Fruit fly (Drosophila melanogaster) whole organism, embryonic: ENCODE data around the gene CG4467.

Experiments used
- Adf1 ChIP-seq: fragments of 200-800 bp; sonication (Bioruptor generic); IDR thresholded peaks from 2 replicates; pipeline ENCODE4 v1.3.6; 2022; ENCODE audit warnings: missing biosample characterization, missing genetic modification characterization
- BtbVII ChIP-seq: fragments of 200-800 bp; sonication (Bioruptor generic); optimal IDR thresholded peaks from 3 replicates; lab custom pipeline; 2017; ENCODE audit warnings: missing biosample characterization, mild to moderate bottlenecking, missing genetic modification characterization
- CG10462 ChIP-seq: fragments of 200-800 bp; sonication (Bioruptor generic); optimal IDR thresholded peaks from 2 replicates; lab custom pipeline; 2016; ENCODE audit warnings: missing biosample characterization, missing genetic modification characterization
- CG10543 ChIP-seq: fragments of 200-800 bp; sonication (Bioruptor generic); optimal IDR thresholded peaks from 3 replicates; lab custom pipeline; 2017; ENCODE audit warnings: missing biosample characterization, mild to moderate bottlenecking, missing genetic modification characterization, moderate library complexity
- CG11247 ChIP-seq: fragments of 200-800 bp; sonication (Bioruptor generic); IDR thresholded peaks from 2 replicates; pipeline ENCODE4 v1.3.6; 2022; ENCODE audit warnings: missing biosample characterization, missing genetic modification characterization
- CG12071 ChIP-seq: fragments of 200-800 bp; sonication (Bioruptor generic); optimal IDR thresholded peaks from 3 replicates; lab custom pipeline; 2018; ENCODE audit warnings: missing biosample characterization, mild to moderate bottlenecking, missing genetic modification characterization
- CG12769 ChIP-seq: fragments of 200-800 bp; sonication (Bioruptor generic); optimal IDR thresholded peaks from 2 replicates; lab custom pipeline; 2019; ENCODE audit warnings: missing biosample characterization, mild to moderate bottlenecking, missing genetic modification characterization, moderate library complexity
- CG17186 ChIP-seq: fragments of 200-800 bp; sonication (Bioruptor generic); optimal IDR thresholded peaks from 3 replicates; lab custom pipeline; 2017; ENCODE audit warnings: missing biosample characterization, missing genetic modification reagents, missing genetic modification characterization
- CG18619 ChIP-seq: fragments of 200-800 bp; sonication (Bioruptor generic); optimal IDR thresholded peaks from 3 replicates; lab custom pipeline; 2017; ENCODE audit warnings: missing biosample characterization, mild to moderate bottlenecking, missing genetic modification characterization
- CG32772 ChIP-seq: fragments of 200-800 bp; sonication (Bioruptor generic); IDR thresholded peaks from 2 replicates; pipeline ENCODE4 v1.3.6; 2022; ENCODE audit warnings: missing biosample characterization, missing genetic modification characterization
- CG5180 ChIP-seq: fragments of 200-800 bp; sonication (Bioruptor generic); optimal IDR thresholded peaks from 3 replicates; lab custom pipeline; 2017; ENCODE audit warnings: missing biosample characterization, missing genetic modification characterization, mild to moderate bottlenecking, moderate library complexity, missing genetic modification reagents
- CG6765 ChIP-seq: fragments of 200-800 bp; sonication (Bioruptor generic); optimal IDR thresholded peaks from 3 replicates; lab custom pipeline; 2017; ENCODE audit warnings: missing biosample characterization, mild to moderate bottlenecking, missing genetic modification characterization
- CG6791 ChIP-seq: fragments of 200-800 bp; sonication (Bioruptor generic); IDR thresholded peaks from 3 replicates; pipeline ENCODE4 v1.3.6; 2022; ENCODE audit warnings: missing biosample characterization, missing genetic modification characterization; ENCODE audit not compliant: partially characterized antibody
- CG8089 ChIP-seq: fragments of 200-800 bp; sonication (Bioruptor generic); optimal IDR thresholded peaks from 3 replicates; lab custom pipeline; 2016; ENCODE audit warnings: missing biosample characterization, missing genetic modification characterization
- CG8765 ChIP-seq: fragments of 200-800 bp; sonication (Bioruptor generic); IDR thresholded peaks from 2 replicates; pipeline ENCODE4 v1.3.6; 2022; ENCODE audit warnings: missing biosample characterization, missing genetic modification characterization
- CG9932 ChIP-seq: fragments of 200-800 bp; sonication (Bioruptor generic); IDR thresholded peaks from 2 replicates; pipeline ENCODE4 v1.3.6; 2022; ENCODE audit warnings: missing biosample characterization, missing genetic modification characterization
- Dbx ChIP-seq: fragments of 200-800 bp; sonication (Bioruptor generic); IDR thresholded peaks from 3 replicates; pipeline ENCODE4 v1.3.6; 2022; ENCODE audit warnings: missing biosample characterization, missing genetic modification characterization
- E2f1 ChIP-seq: fragments of 200-800 bp; sonication (Bioruptor generic); IDR thresholded peaks from 2 replicates; pipeline ENCODE4 v1.3.6; 2022; ENCODE audit warnings: missing biosample characterization, missing genetic modification characterization
- E2f2 ChIP-seq: fragments of 200-800 bp; sonication (Bioruptor generic); IDR thresholded peaks from 2 replicates; pipeline ENCODE4 v1.3.6; 2022; ENCODE audit warnings: missing biosample characterization, missing genetic modification characterization
- Fer1 ChIP-seq: fragments of 200-800 bp; sonication (Bioruptor generic); optimal IDR thresholded peaks from 2 replicates; lab custom pipeline; 2017; ENCODE audit warnings: missing biosample characterization, mild to moderate bottlenecking, missing genetic modification characterization
- HLH4C ChIP-seq: fragments of 200-800 bp; sonication (Bioruptor generic); IDR thresholded peaks from 3 replicates; pipeline ENCODE4 v1.3.6; 2022; ENCODE audit warnings: missing biosample characterization, missing genetic modification characterization; ENCODE audit not compliant: partially characterized antibody
- Hand ChIP-seq: fragments of 200-800 bp; sonication (Bioruptor generic); optimal IDR thresholded peaks from 2 replicates; lab custom pipeline; 2017; ENCODE audit warnings: mild to moderate bottlenecking, missing biosample characterization, missing genetic modification reagents, missing genetic modification characterization
- Hr78 ChIP-seq, 2 experiments: fragments of 200-800 bp in 1 of 2; fragments of >200 bp in 1 of 2; sonication (Bioruptor generic) in 1 of 2; optimal IDR thresholded peaks; 2 replicates each; lab custom pipeline; 2017 to 2019; ENCODE audit warnings: missing biosample characterization in 2 of 2, missing genetic modification characterization in 2 of 2, mild to moderate bottlenecking in 1 of 2, moderate library complexity in 1 of 2
- Med ChIP-seq: fragments of 200-800 bp; sonication (Bioruptor generic); peaks from one replicate; lab custom pipeline; 2016; ENCODE audit warnings: missing biosample characterization, missing genetic modification characterization, mild to moderate bottlenecking, inconsistent platforms, moderate library complexity
- Myb ChIP-seq: fragments of 200-800 bp; sonication (Bioruptor generic); optimal IDR thresholded peaks from 2 replicates; lab custom pipeline; 2016; ENCODE audit warnings: missing biosample characterization, missing genetic modification characterization
- Oli ChIP-seq: fragments of 200-800 bp; sonication (Bioruptor generic); optimal IDR thresholded peaks from 2 replicates; lab custom pipeline; 2018; ENCODE audit warnings: missing biosample characterization, mild to moderate bottlenecking, missing genetic modification characterization, moderate library complexity
- PHDP ChIP-seq: fragments of 200-800 bp; sonication (Bioruptor generic); optimal IDR thresholded peaks from 3 replicates; lab custom pipeline; 2018; ENCODE audit warnings: missing biosample characterization, mild to moderate bottlenecking, missing genetic modification characterization, moderate library complexity
- Pdp1 ChIP-seq, 2 experiments: fragments of 200-800 bp; sonication (Bioruptor generic); optimal IDR thresholded peaks; 3 replicates each; lab custom pipeline; 2016; ENCODE audit warnings: missing biosample characterization in 2 of 2, missing genetic modification characterization in 2 of 2, mild to moderate bottlenecking in 1 of 2, moderate library complexity in 1 of 2
- amos ChIP-seq: fragments of 200-800 bp; sonication (Bioruptor generic); IDR thresholded peaks from 2 replicates; pipeline ENCODE4 v1.3.6; 2022; ENCODE audit warnings: missing biosample characterization, missing genetic modification characterization; ENCODE audit not compliant: partially characterized antibody
- bsh ChIP-seq, 2 experiments: fragments of 200-800 bp; sonication (Bioruptor generic); optimal IDR thresholded peaks; 2 replicates each; lab custom pipeline; 2017 to 2018; ENCODE audit warnings: mild to moderate bottlenecking in 2 of 2, missing biosample characterization in 2 of 2, missing genetic modification characterization in 2 of 2, moderate library complexity in 1 of 2
- cato ChIP-seq: fragments of 200-800 bp; sonication (Bioruptor generic); optimal IDR thresholded peaks from 2 replicates; lab custom pipeline; 2016; ENCODE audit warnings: missing biosample characterization, missing genetic modification characterization, borderline replicate concordance
- ci ChIP-seq: fragments of 200-800 bp; sonication (Bioruptor generic); IDR thresholded peaks from 3 replicates; pipeline ENCODE4 v1.3.6; 2022; ENCODE audit warnings: missing biosample characterization, missing genetic modification characterization
- cwo ChIP-seq: fragments of 200-800 bp; sonication (Bioruptor generic); optimal IDR thresholded peaks from 3 replicates; lab custom pipeline; 2017; ENCODE audit warnings: missing biosample characterization, missing genetic modification characterization, mild to moderate bottlenecking, moderate library complexity, missing genetic modification reagents
- dati ChIP-seq: fragments of 200-800 bp; sonication (Bioruptor generic); IDR thresholded peaks from 2 replicates; pipeline ENCODE4 v1.3.6; 2022; ENCODE audit warnings: missing biosample characterization, missing genetic modification characterization
- exex ChIP-seq: fragments of 200-800 bp; sonication (Bioruptor generic); optimal IDR thresholded peaks from 4 replicates; lab custom pipeline; 2018; ENCODE audit warnings: missing biosample characterization, mild to moderate bottlenecking, missing genetic modification characterization, moderate library complexity
- grn ChIP-seq: fragments of 200-800 bp; sonication (Bioruptor generic); optimal IDR thresholded peaks from 3 replicates; lab custom pipeline; 2017; ENCODE audit warnings: missing biosample characterization, missing genetic modification characterization
- hkb ChIP-seq, 2 experiments: fragments of 200-800 bp in 1 of 2; fragments of >200 bp in 1 of 2; sonication (Bioruptor generic) in 1 of 2; IDR thresholded peaks in 1 of 2; optimal IDR thresholded peaks in 1 of 2; 2 replicates each; pipeline versions ENCODE4 v1.3.6 to Lab custom; 2017 to 2022; ENCODE audit warnings: missing biosample characterization in 1 of 2, missing genetic modification characterization in 1 of 2
- inv ChIP-seq: fragments of 200-800 bp; sonication (Bioruptor generic); IDR thresholded peaks from 2 replicates; pipeline ENCODE4 v1.3.6; 2022; ENCODE audit warnings: missing biosample characterization, missing genetic modification characterization; ENCODE audit not compliant: partially characterized antibody
- kah ChIP-seq: fragments of 200-800 bp; sonication (Bioruptor generic); optimal IDR thresholded peaks from 2 replicates; lab custom pipeline; 2018; ENCODE audit warnings: missing biosample characterization, mild to moderate bottlenecking, missing genetic modification characterization
- pan ChIP-seq, 4 experiments: fragments of >200 bp in 3 of 4; fragments of 200-800 bp in 1 of 4; sonication (Bioruptor generic) in 1 of 4; optimal IDR thresholded peaks in 3 of 4; IDR thresholded peaks in 1 of 4; 2 replicates each; pipeline versions ENCODE4 v1.3.6 to Lab custom; 2017 to 2022; ENCODE audit warnings: missing biosample characterization in 2 of 4, missing genetic modification characterization in 2 of 4, mixed read lengths in 1 of 4
- rib ChIP-seq: fragments of 200-800 bp; sonication (Bioruptor generic); IDR thresholded peaks from 2 replicates; pipeline ENCODE4 v1.3.6; 2022; ENCODE audit warnings: missing biosample characterization, missing genetic modification characterization
- sd ChIP-seq: fragments of 200-800 bp; sonication (Bioruptor generic); optimal IDR thresholded peaks from 3 replicates; lab custom pipeline; 2018; ENCODE audit warnings: missing biosample characterization, mild to moderate bottlenecking, missing genetic modification characterization, moderate library complexity
- sima ChIP-seq: fragments of 200-800 bp; sonication (Bioruptor generic); optimal IDR thresholded peaks from 2 replicates; lab custom pipeline; 2016; ENCODE audit warnings: missing biosample characterization, missing genetic modification characterization
- slbo ChIP-seq: fragments of 200-800 bp; sonication (Bioruptor generic); IDR thresholded peaks from 2 replicates; pipeline ENCODE4 v1.3.6; 2022; ENCODE audit warnings: missing biosample characterization, missing genetic modification characterization
- sug ChIP-seq: fragments of 200-800 bp; optimal IDR thresholded peaks from 2 replicates; lab custom pipeline; 2019; ENCODE audit warnings: missing biosample characterization, mild to moderate bottlenecking, missing genetic modification characterization, moderate library complexity
- tna ChIP-seq: fragments of 200-800 bp; sonication (Bioruptor generic); IDR thresholded peaks from 2 replicates; pipeline ENCODE4 v1.3.6; 2022; ENCODE audit warnings: missing biosample characterization, missing genetic modification characterization; ENCODE audit not compliant: partially characterized antibody

CG4467 gene

dm6 chr3R:23226521-23227039, 22.1 kb downstream of the CG4467 start, which contains the start of gene cnc (continued):
- peak; percentile 50; the same call in 1 of the 3 replicates for TF ChIP-seq Dbx (GFP tag; lab: Robert Waterston, UW)
- TF ChIP-seq cwo, result peak; percentile 35
- TF ChIP-seq E2f2 (GFP tag; lab: Robert Waterston, UW), result peak; percentile 29; the same call in 1 of the 2 replicates
- peak; percentile 72 for TF ChIP-seq sd (tag; lab: Kevin White, UChicago)
- TF ChIP-seq Med (GFP tag; lab: Kevin White, UChicago), result peak; percentile 88
- no peak for TF ChIP-seq dati
- no peak for TF ChIP-seq CG10462
- TF ChIP-seq E2f1 (GFP tag; lab: Robert Waterston, UW), result peak; percentile 21; the same call in 1 of the 2 replicates
- no peak for TF ChIP-seq CG8089 (GFP tag; lab: Kevin White, UChicago)
- peak in 1 of 2 experiments; percentile 90 for TF ChIP-seq Hr78 (GFP tag; optimal IDR thresholded peaks at IDR 0.05; lab: Kevin White, UChicago)
- peak; percentile 63 for TF ChIP-seq CG12071 (GFP tag; lab: Kevin White, UChicago)
- TF ChIP-seq CG17186 (GFP tag; lab: Kevin White, UChicago), result no peak
- TF ChIP-seq CG6791 (GFP tag; lab: Robert Waterston, UW), result peak; percentile 54; the same call in 2 of the 3 replicates
- no peak for TF ChIP-seq Oli
- peak; percentile 66 for TF ChIP-seq Fer1 (GFP tag; lab: Kevin White, UChicago)
- TF ChIP-seq amos (GFP tag; lab: Robert Waterston, UW), result peak; percentile 18; the same call in 1 of the 2 replicates
- TF ChIP-seq exex, result peak; percentile 96
- peak; percentile 72 for TF ChIP-seq sug (tag; lab: Kevin White, UChicago)
- peak; percentile 7; the same call in 1 of the 3 replicates for TF ChIP-seq HLH4C
- TF ChIP-seq Pdp1 (GFP tag; optimal IDR thresholded peaks at IDR 0.05; lab: Kevin White, UChicago), result peak in 1 of 2 experiments; percentile 65
- peak; percentile 35 for TF ChIP-seq tna (GFP tag; lab: Robert Waterston, UW)
- peak; percentile 18 for TF ChIP-seq BtbVII (GFP tag; lab: Kevin White, UChicago)
- no peak for TF ChIP-seq inv
- peak; percentile 83 for TF ChIP-seq grn
- no peak for TF ChIP-seq hkb (optimal IDR thresholded peaks at IDR 0.05; lab: Kevin White, UChicago)
- TF ChIP-seq hkb (GFP tag; IDR thresholded peaks at IDR 0.05; lab: Robert Waterston, UW), result peak; percentile 65
- TF ChIP-seq CG18619, result no peak
- 0 out of 2 replicates have a peak, but pooled peaks have one; percentile 5 for TF ChIP-seq CG9932 (GFP tag; lab: Robert Waterston, UW)
- TF ChIP-seq ci (GFP tag; lab: Robert Waterston, UW), result no peak; the same call in 1 of the 3 replicates
- TF ChIP-seq PHDP (tag; lab: Kevin White, UChicago), result peak; percentile 34
- TF ChIP-seq Myb, result peak; percentile 15
- TF ChIP-seq CG11247 (GFP tag; lab: Robert Waterston, UW), result 0 out of 2 replicates have a peak, but pooled peaks have one; percentile 12
- peak; percentile 17 for TF ChIP-seq CG6765 (GFP tag; lab: Kevin White, UChicago)
- peak; percentile 36 for TF ChIP-seq kah (GFP tag; lab: Kevin White, UChicago)
- TF ChIP-seq CG10543 (GFP tag; lab: Kevin White, UChicago), result peak; percentile 84
- TF ChIP-seq CG5180 (GFP tag; lab: Kevin White, UChicago), result peak; percentile 26
- TF ChIP-seq slbo (GFP tag; lab: Robert Waterston, UW), result peak; percentile 27; the same call in 1 of the 2 replicates
- no peak for TF ChIP-seq bsh (GFP tag; optimal IDR thresholded peaks at IDR 0.05; lab: Kevin White, UChicago)
- peak; percentile 59; the same call in 1 of the 2 replicates for TF ChIP-seq rib (GFP tag; lab: Robert Waterston, UW)
- TF ChIP-seq pan (optimal IDR thresholded peaks at IDR 0.05; lab: Kevin White, UChicago), result no peak
- no peak for TF ChIP-seq pan (GFP tag; optimal IDR thresholded peaks at IDR 0.05 in 1 of 2, IDR thresholded peaks at IDR 0.05 in 1 of 2)
- TF ChIP-seq CG8765, result no peak
- no peak for TF ChIP-seq sima
- peak; percentile 97 for TF ChIP-seq Adf1
- no peak for TF ChIP-seq cato (GFP tag; lab: Kevin White, UChicago)
- TF ChIP-seq CG32772, result no peak
- TF ChIP-seq Hand, result peak; percentile 8
- peak; percentile 69 for TF ChIP-seq CG12769
